Worm (Caenorhabditis elegans) whole organism, L2 larva: ENCODE results near the gene gmn-1.
"Not testable (repeated sequence)": the region's sequence is repeated elsewhere in the genome, so short reads cannot be mapped to it uniquely, and the experiment has no call there.

Source experiments
- egl-27 ChIP-seq: sonication (generic microtip); optimal IDR thresholded peaks from 3 replicates; lab custom pipeline; 2017; ENCODE audit warnings: missing biosample characterization, missing genetic modification reagents, missing genetic modification characterization
- elt-1 ChIP-seq: fragments of 150-350 bp; optimal IDR thresholded peaks from 2 replicates; lab custom pipeline; 2014; ENCODE audit warnings: missing biosample characterization, missing genetic modification characterization
- ztf-4 ChIP-seq: fragments of 150-350 bp; optimal IDR thresholded peaks from 2 replicates; lab custom pipeline; 2014; ENCODE audit warnings: missing biosample characterization, missing genetic modification characterization

Gene gmn-1

ce11 chrIII:12177145-12177544 lies 48.0 kb downstream of the gmn-1 start, which contains the start of gene gly-11:
gly-11 (minus strand) TSS chrIII:12177245.
- TF ChIP-seq egl-27, elt-1, ztf-4 (tag; lab: Kevin White, UChicago): not testable (repeated sequence)
